Fruit fly (Drosophila melanogaster) whole organism, larva: Measurements from ENCODE around the gene snz.

Experiments
- noc ChIP-seq: fragments of 200-800 bp; sonication (Bioruptor generic); optimal IDR thresholded peaks from 3 replicates; lab custom pipeline; 2019; ENCODE audit warnings: missing biosample characterization, mild to moderate bottlenecking, missing genetic modification characterization, moderate library complexity

The snz gene

dm6 chrX:7901153-7902038 lies 10.5 kb upstream of the snz start, which contains the start of the genes RpS6 and bys:
RpS6 (minus strand) TSS chrX:7901331.
bys (plus strand) TSS chrX:7901880.
- TF ChIP-seq noc, result peak; percentile 17

- TF ChIP-seq noc, result peak; percentile 95
Measured at dm6 chrX:7908239-7909068, 3.4 kb upstream of the snz start, which contains the start of the genes dpr14 and spidey. dpr14 (minus strand) TSS chrX:7908286. spidey (plus strand) TSS chrX:7908931.

- TF ChIP-seq noc, result no peak
Measured at dm6 chrX:7909069-7909389, 2.9 kb upstream of the snz start.

- no peak for TF ChIP-seq noc
Measured at dm6 chrX:7909482-7909881, 2.4 kb upstream of the snz start.

- no peak for TF ChIP-seq noc
Measured at dm6 chrX:7920081-7920688, 8.3 kb downstream of the snz start, which contains the start of the genes hdm and Ykt6. hdm (minus strand) TSS chrX:7920131. Ykt6 (plus strand) TSS chrX:7920409.

dm6 chrX:7923063-7923462 lies 11.2 kb downstream of the snz start:
- TF ChIP-seq noc, result no peak

- TF ChIP-seq noc, result no peak
Measured at dm6 chrX:7924913-7925312, 13.0 kb downstream of the snz start.

- TF ChIP-seq noc, result no peak
Measured at dm6 chrX:7930236-7931027, 18.5 kb downstream of the snz start.

- no peak for TF ChIP-seq noc
Measured at dm6 chrX:7931028-7931549, 19.2 kb downstream of the snz start, which contains the start of gene mahe. mahe (minus strand) TSS chrX:7931382.

dm6 chrX:7933210-7933915 lies 21.5 kb downstream of the snz start, which contains the start of the genes Dhdds and RpS14a:
Dhdds (minus strand) TSS chrX:7933351.
RpS14a (plus strand) TSS chrX:7933742.
- peak; percentile 8 for TF ChIP-seq noc

dm6 chrX:7934679-7935078 lies 22.8 kb downstream of the snz start, which contains the start of gene RpS14b:
RpS14b (plus strand) TSS chrX:7934898.
- TF ChIP-seq noc, result peak; percentile 44

dm6 chrX:7935798-7936572 lies 24.1 kb downstream of the snz start, which contains the start of gene Ubr3:
Ubr3 (plus strand) TSS chrX:7935896.
- TF ChIP-seq noc, result peak; percentile 54

- peak; percentile 28 for TF ChIP-seq noc
Measured at dm6 chrX:7937588-7938481, 25.9 kb downstream of the snz start.
